Worm (Caenorhabditis elegans) whole organism, late embryonic: ENCODE data around the gene nex-1.

Experiments used
- K09A11.1 ChIP-seq: sonication (generic microtip); optimal IDR thresholded peaks from 2 replicates; lab custom pipeline; 2017; ENCODE audit warnings: antibody characterized with exemption, mild to moderate bottlenecking, missing genetic modification characterization, missing compliant biosample characterization; ENCODE audit not compliant: insufficient read depth
- ceh-45 ChIP-seq: fragments of 200-800 bp; sonication (Bioruptor generic); IDR thresholded peaks from 2 replicates; pipeline ENCODE4 v1.3.6; 2022; ENCODE audit warnings: missing genetic modification reagents, missing genetic modification characterization, missing compliant biosample characterization
- dmd-4 ChIP-seq: sonication (generic microtip); optimal IDR thresholded peaks from 2 replicates; lab custom pipeline; 2016; ENCODE audit warnings: borderline replicate concordance, missing genetic modification characterization, missing compliant biosample characterization
- fax-1 ChIP-seq: sonication (generic microtip); optimal IDR thresholded peaks from 2 replicates; lab custom pipeline; 2016; ENCODE audit warnings: missing genotype, missing genetic modification characterization, missing compliant biosample characterization
- fkh-10 ChIP-seq: fragments of 150-350 bp; optimal IDR thresholded peaks from 2 replicates; lab custom pipeline; 2014; ENCODE audit warnings: missing biosample characterization, missing genetic modification reagents, missing genetic modification characterization
- nhr-11 ChIP-seq: fragments of 150-350 bp; optimal IDR thresholded peaks from 2 replicates; lab custom pipeline; 2014; ENCODE audit warnings: missing biosample characterization, missing genetic modification characterization
- syd-9 ChIP-seq: sonication (generic microtip); optimal IDR thresholded peaks from 2 replicates; lab custom pipeline; 2016; ENCODE audit warnings: mild to moderate bottlenecking, missing genetic modification characterization, moderate library complexity, missing compliant biosample characterization
- unc-55 ChIP-seq: sonication (generic microtip); optimal IDR thresholded peaks from 2 replicates; lab custom pipeline; 2017; ENCODE audit warnings: missing biosample characterization, missing genetic modification reagents, missing genetic modification characterization

- TF ChIP-seq nhr-11 (tag; lab: Kevin White, UChicago) (no peak), ceh-45 (no peak), dmd-4 (tag; lab: Kevin White, UChicago) (no peak), fkh-10 (GFP tag; lab: Kevin White, UChicago) (no peak), unc-55 (GFP tag; lab: Kevin White, UChicago) (no peak), fax-1 (tag; lab: Kevin White, UChicago) (no peak), syd-9 (tag; lab: Kevin White, UChicago) (no peak), K09A11.1 (no peak)
These were observed 10.0 kb upstream of the nex-1 start, which contains the start of gene ZC155.4 for ce11 chrIII:5215375-5215774.
